Worm (Caenorhabditis elegans) whole organism, L4/young adult: ENCODE results near the gene pde-3.

Source experiments
- W03F9.2 ChIP-seq: fragments of 150-350 bp; optimal IDR thresholded peaks from 2 replicates; lab custom pipeline; 2014; ENCODE audit warnings: missing biosample characterization, missing genetic modification characterization
- him-1 ChIP-seq: sonication (generic microtip); optimal IDR thresholded peaks from 2 replicates; lab custom pipeline; 2016; ENCODE audit warnings: missing genotype, missing genetic modification reagents, missing genetic modification characterization, missing compliant biosample characterization

DNA sequence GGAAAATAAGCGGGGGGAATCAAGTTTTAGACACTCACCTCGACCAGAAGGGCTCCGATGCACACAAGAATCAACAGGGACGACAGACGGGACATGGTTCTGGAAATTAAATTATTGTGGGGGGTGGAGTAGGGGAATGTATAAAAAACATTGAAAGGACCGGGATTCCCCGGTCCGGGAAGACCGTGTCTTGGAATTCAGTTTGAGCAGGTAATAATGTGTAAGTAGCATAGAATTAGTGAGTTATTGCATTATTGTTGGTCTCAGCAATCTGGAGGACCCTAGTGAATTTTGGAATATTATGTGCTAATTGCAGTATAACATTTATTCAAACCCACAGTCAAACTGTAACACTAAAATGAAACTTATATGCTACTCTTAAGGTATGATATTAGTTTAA lies 9.2 kb upstream of the pde-3 start, which contains the start of gene R03C1.1:
- TF ChIP-seq him-1 (tag; lab: Kevin White, UChicago) (no peak), W03F9.2 (tag; lab: Kevin White, UChicago) (no peak)
